Worm (Caenorhabditis elegans) whole organism, mixed stage, embryonic: Measurements from ENCODE around the gene F28A10.4.

Experiments
- M03D4.4 ChIP-seq: sonication (generic microtip); optimal IDR thresholded peaks from 2 replicates; lab custom pipeline; 2017; ENCODE audit warnings: mild to moderate bottlenecking, missing genetic modification characterization, missing compliant biosample characterization
- bed-3 ChIP-seq: fragments of 200-800 bp; sonication (Bioruptor generic); optimal IDR thresholded peaks from 3 replicates; lab custom pipeline; 2018; ENCODE audit warnings: mild to moderate bottlenecking, missing genetic modification characterization, moderate library complexity, missing compliant biosample characterization
- blmp-1 ChIP-seq: fragments of 150-350 bp; optimal IDR thresholded peaks from 2 replicates; lab custom pipeline; 2014; ENCODE audit warnings: missing biosample characterization, missing genetic modification characterization
- ceh-39 ChIP-seq: fragments of 150-350 bp; optimal IDR thresholded peaks from 2 replicates; lab custom pipeline; 2014; ENCODE audit warnings: missing biosample characterization, missing genetic modification characterization
- ceh-43 ChIP-seq: fragments of 200-800 bp; sonication (Bioruptor generic); optimal IDR thresholded peaks from 2 replicates; lab custom pipeline; 2018; ENCODE audit warnings: mild to moderate bottlenecking, missing genetic modification characterization, moderate library complexity, missing compliant biosample characterization
- ceh-83 ChIP-seq: fragments of 200-800 bp; sonication (Bioruptor generic); optimal IDR thresholded peaks from 2 replicates; lab custom pipeline; 2018; ENCODE audit warnings: mild to moderate bottlenecking, missing genetic modification characterization, missing compliant biosample characterization
- ces-1 ChIP-seq: fragments of 150-350 bp; optimal IDR thresholded peaks from 2 replicates; lab custom pipeline; 2014; ENCODE audit warnings: missing biosample characterization, missing genetic modification reagents, missing genetic modification characterization
- cnd-1 ChIP-seq: fragments of 200-800 bp; sonication (Bioruptor generic); optimal IDR thresholded peaks from 2 replicates; lab custom pipeline; 2018; ENCODE audit warnings: mild to moderate bottlenecking, missing genetic modification characterization, missing compliant biosample characterization
- drap-1 ChIP-seq: fragments of 200-800 bp; sonication (Bioruptor generic); optimal IDR thresholded peaks from 3 replicates; lab custom pipeline; 2018; ENCODE audit warnings: mild to moderate bottlenecking, missing genetic modification characterization, missing compliant biosample characterization
- elt-1 ChIP-seq: sonication (generic microtip); optimal IDR thresholded peaks from 2 replicates; lab custom pipeline; 2017; ENCODE audit warnings: missing genetic modification characterization, mild to moderate bottlenecking, missing compliant biosample characterization, antibody characterized with exemption, moderate library complexity, borderline replicate concordance; ENCODE audit not compliant: insufficient read depth
- elt-3 ChIP-seq: fragments of 150-350 bp; optimal IDR thresholded peaks from 2 replicates; lab custom pipeline; 2014; ENCODE audit warnings: missing biosample characterization, missing genetic modification characterization
- flh-1 ChIP-seq: fragments of 200-800 bp; sonication (Bioruptor generic); optimal IDR thresholded peaks from 2 replicates; lab custom pipeline; 2018; ENCODE audit warnings: mild to moderate bottlenecking, missing genetic modification characterization, moderate library complexity, missing compliant biosample characterization
- ham-2 ChIP-seq: fragments of 200-800 bp; sonication (Bioruptor generic); optimal IDR thresholded peaks from 2 replicates; lab custom pipeline; 2018; ENCODE audit warnings: mild to moderate bottlenecking, missing genetic modification characterization, missing compliant biosample characterization
- hlh-1 ChIP-seq: fragments of 150-350 bp; optimal IDR thresholded peaks from 2 replicates; lab custom pipeline; 2014; ENCODE audit warnings: missing biosample characterization, missing genetic modification reagents, missing genetic modification characterization
- lin-13 ChIP-seq: fragments of 150-350 bp; optimal IDR thresholded peaks from 2 replicates; lab custom pipeline; 2014; ENCODE audit warnings: missing biosample characterization, missing genetic modification characterization
- lin-32 ChIP-seq: fragments of 200-800 bp; sonication (Bioruptor generic); optimal IDR thresholded peaks from 2 replicates; lab custom pipeline; 2018; ENCODE audit warnings: mild to moderate bottlenecking, missing genetic modification characterization, missing compliant biosample characterization
- mab-5 ChIP-seq: fragments of 150-350 bp; optimal IDR thresholded peaks from 2 replicates; lab custom pipeline; 2014; ENCODE audit warnings: missing biosample characterization, missing genetic modification characterization
- mls-2 ChIP-seq: sonication (generic microtip); optimal IDR thresholded peaks from 2 replicates; lab custom pipeline; 2016; ENCODE audit warnings: mild to moderate bottlenecking, missing genetic modification characterization, moderate library complexity, missing compliant biosample characterization
- nhr-12 ChIP-seq: fragments of 150-350 bp; optimal IDR thresholded peaks from 2 replicates; lab custom pipeline; 2014; ENCODE audit warnings: missing biosample characterization, missing genetic modification characterization
- nhr-2 ChIP-seq: fragments of 150-350 bp; optimal IDR thresholded peaks from 2 replicates; lab custom pipeline; 2014; ENCODE audit warnings: missing biosample characterization, missing genetic modification characterization
- nhr-237 ChIP-seq: fragments of 150-350 bp; optimal IDR thresholded peaks from 2 replicates; lab custom pipeline; 2014; ENCODE audit warnings: missing biosample characterization, missing genetic modification characterization
- nhr-28 ChIP-seq: fragments of 150-350 bp; optimal IDR thresholded peaks from 2 replicates; lab custom pipeline; 2014; ENCODE audit warnings: missing biosample characterization, missing genetic modification characterization
- nhr-76 ChIP-seq: sonication (generic microtip); optimal IDR thresholded peaks from 2 replicates; lab custom pipeline; 2017; ENCODE audit warnings: missing biosample characterization, missing genetic modification characterization
- pha-4 ChIP-seq: fragments of 150-350 bp; optimal IDR thresholded peaks from 2 replicates; lab custom pipeline; 2018; ENCODE audit warnings: missing biosample characterization, missing genetic modification reagents, missing genetic modification characterization
- snpc-4 ChIP-seq: fragments of 150-350 bp; optimal IDR thresholded peaks from 2 replicates; lab custom pipeline; 2014; ENCODE audit warnings: missing biosample characterization, missing genetic modification characterization
- sptf-1 ChIP-seq: sonication (generic microtip); optimal IDR thresholded peaks from 2 replicates; lab custom pipeline; 2017; ENCODE audit warnings: mild to moderate bottlenecking, missing genetic modification characterization, moderate library complexity, missing compliant biosample characterization
- tbx-8 ChIP-seq: fragments of 200-800 bp; sonication (Bioruptor generic); optimal IDR thresholded peaks from 2 replicates; lab custom pipeline; 2018; ENCODE audit warnings: mild to moderate bottlenecking, missing genetic modification characterization, moderate library complexity, missing compliant biosample characterization
- unc-120 ChIP-seq: sonication (generic microtip); optimal IDR thresholded peaks from 2 replicates; lab custom pipeline; 2017; ENCODE audit warnings: missing genetic modification characterization, missing compliant biosample characterization; ENCODE audit not compliant: poor library complexity, severe bottlenecking
- unc-39 ChIP-seq: fragments of 150-350 bp; optimal IDR thresholded peaks from 2 replicates; lab custom pipeline; 2014; ENCODE audit warnings: missing biosample characterization, missing genetic modification characterization
- unc-62 ChIP-seq: fragments of 150-350 bp; optimal IDR thresholded peaks from 2 replicates; lab custom pipeline; 2014; ENCODE audit warnings: missing biosample characterization, missing genetic modification reagents, missing genetic modification characterization
- zip-8 ChIP-seq: fragments of 150-350 bp; optimal IDR thresholded peaks from 2 replicates; lab custom pipeline; 2014; ENCODE audit warnings: missing biosample characterization, missing genetic modification characterization
- ztf-11 ChIP-seq: fragments of 150-350 bp; optimal IDR thresholded peaks from 2 replicates; lab custom pipeline; 2014; ENCODE audit warnings: missing biosample characterization, missing genetic modification characterization

Gene F28A10.4

ce11 chrII:866801-867200 lies 22.7 kb downstream of the F28A10.4 start, which contains the start of gene Y46B2A.3:
Y46B2A.3 (minus strand) TSS chrII:866901.
- TF ChIP-seq drap-1 (GFP tag; lab: Kevin White, UChicago) (no peak), unc-39 (tag; lab: Kevin White, UChicago) (no peak), nhr-2 (tag; lab: Kevin White, UChicago) (no peak), M03D4.4 (tag; lab: Kevin White, UChicago) (no peak), nhr-28 (no peak), cnd-1 (tag; lab: Kevin White, UChicago) (no peak), pha-4 (no peak), lin-13 (tag; lab: Kevin White, UChicago) (no peak)

- TF ChIP-seq bed-3 (no peak), nhr-28 (no peak), lin-32 (GFP tag; lab: Kevin White, UChicago) (peak; percentile 18), snpc-4 (no peak), nhr-12 (tag; lab: Kevin White, UChicago) (no peak), M03D4.4 (tag; lab: Kevin White, UChicago) (no peak), nhr-76 (tag; lab: Kevin White, UChicago) (no peak), cnd-1 (tag; lab: Kevin White, UChicago) (peak; percentile 94), nhr-237 (tag; lab: Kevin White, UChicago) (no peak), nhr-2 (tag; lab: Kevin White, UChicago) (peak; percentile 71), ceh-43 (GFP tag; lab: Kevin White, UChicago) (no peak), pha-4 (no peak), elt-1 (tag; lab: Kevin White, UChicago) (no peak), sptf-1 (tag; lab: Kevin White, UChicago) (no peak), zip-8 (tag; lab: Kevin White, UChicago) (no peak), mls-2 (tag; lab: Kevin White, UChicago) (no peak), ztf-11 (tag; lab: Kevin White, UChicago) (no peak)
Measured at ce11 chrII:868240-868864, 24.3 kb downstream of the F28A10.4 start, which contains the start of gene fbxc-51. fbxc-51 (plus strand) TSS chrII:868814.

- TF ChIP-seq nhr-76 (tag; lab: Kevin White, UChicago) (no peak), lin-13 (tag; lab: Kevin White, UChicago) (no peak), tbx-8 (GFP tag; lab: Kevin White, UChicago) (no peak), hlh-1 (no peak), flh-1 (no peak), mab-5 (tag; lab: Kevin White, UChicago) (no peak)
Measured at ce11 chrII:869316-869715, 25.2 kb downstream of the F28A10.4 start.

ce11 chrII:872993-873787 lies 29.1 kb downstream of the F28A10.4 start, which contains the start of gene alg-2:
alg-2 (plus strand) TSS chrII:873212.
- TF ChIP-seq hlh-1 (peak; percentile 32), ces-1 (GFP tag; lab: Kevin White, UChicago) (peak; percentile 75), lin-13 (tag; lab: Kevin White, UChicago) (peak; percentile 19), blmp-1 (tag; lab: Kevin White, UChicago) (no peak), sptf-1 (tag; lab: Kevin White, UChicago) (peak; percentile 56), nhr-28 (no peak), elt-1 (tag; lab: Kevin White, UChicago) (peak; percentile 93), nhr-2 (tag; lab: Kevin White, UChicago) (peak; percentile 71), ham-2 (peak; percentile 63), M03D4.4 (tag; lab: Kevin White, UChicago) (no peak), ceh-83 (GFP tag; lab: Kevin White, UChicago) (no peak), tbx-8 (GFP tag; lab: Kevin White, UChicago) (no peak), unc-62 (GFP tag; lab: Kevin White, UChicago) (peak; percentile 48), ztf-11 (tag; lab: Kevin White, UChicago) (no peak), elt-3 (tag; lab: Kevin White, UChicago) (no peak), ceh-39 (tag; lab: Kevin White, UChicago) (peak; percentile 96), ceh-43 (GFP tag; lab: Kevin White, UChicago) (peak; percentile 43), mls-2 (tag; lab: Kevin White, UChicago) (peak; percentile 27), nhr-12 (tag; lab: Kevin White, UChicago) (no peak), unc-120 (tag; lab: Kevin White, UChicago) (peak; percentile 28), cnd-1 (tag; lab: Kevin White, UChicago) (peak; percentile 76), nhr-237 (tag; lab: Kevin White, UChicago) (no peak), lin-32 (GFP tag; lab: Kevin White, UChicago) (peak; percentile 92)
- TF ChIP-seq, all 35 proteins: peak for 14
